Worm (Caenorhabditis elegans) whole organism, L4 larva: ENCODE data around the gene bcs-1.

Experiments
- F49E8.2 ChIP-seq: sonication (generic microtip); optimal IDR thresholded peaks from 2 replicates; lab custom pipeline; 2016; ENCODE audit warnings: missing compliant biosample characterization, mild to moderate bottlenecking, missing genetic modification characterization, borderline replicate concordance
- ZK546.5 ChIP-seq, 2 experiments: sonication (generic microtip); optimal IDR thresholded peaks; 2 replicates each; lab custom pipeline; 2017; ENCODE audit warnings: missing biosample characterization in 2 of 2, missing genetic modification characterization in 2 of 2
- aly-2 ChIP-seq: sonication (generic microtip); optimal IDR thresholded peaks from 2 replicates; lab custom pipeline; 2018; ENCODE audit warnings: missing biosample characterization, missing genetic modification characterization
- daf-8 ChIP-seq: fragments of 200-800 bp; sonication (Bioruptor generic); IDR thresholded peaks from 2 replicates; pipeline ENCODE4 v1.3.6; 2022; ENCODE audit warnings: missing genetic modification characterization, missing compliant biosample characterization
- dmd-6 ChIP-seq: fragments of 200-800 bp; sonication (Bioruptor generic); IDR thresholded peaks from 2 replicates; pipeline ENCODE4 v1.3.6; 2022; ENCODE audit warnings: missing genetic modification reagents, missing genetic modification characterization, missing compliant biosample characterization
- fkh-10 ChIP-seq: fragments of 150-350 bp; optimal IDR thresholded peaks from 2 replicates; lab custom pipeline; 2014; ENCODE audit warnings: missing biosample characterization, missing genetic modification reagents, missing genetic modification characterization
- lin-29 ChIP-seq: fragments of 200-800 bp; sonication (Bioruptor generic); IDR thresholded peaks from 2 replicates; pipeline ENCODE4 v1.3.6; 2022; ENCODE audit warnings: missing genetic modification reagents, missing genetic modification characterization, missing compliant biosample characterization
- mdl-1 ChIP-seq, 2 experiments: fragments of 150-350 bp in 1 of 2; sonication (generic microtip) in 1 of 2; optimal IDR thresholded peaks; 2 replicates each; lab custom pipeline; 2014 to 2017; ENCODE audit warnings: missing biosample characterization in 2 of 2, missing genetic modification characterization in 2 of 2
- nhr-11 ChIP-seq: fragments of 150-350 bp; optimal IDR thresholded peaks from 2 replicates; lab custom pipeline; 2014; ENCODE audit warnings: missing biosample characterization, missing genetic modification characterization
- nhr-77 ChIP-seq: fragments of 150-350 bp; optimal IDR thresholded peaks from 2 replicates; lab custom pipeline; 2014; ENCODE audit warnings: missing biosample characterization, missing genetic modification characterization
- tag-97 ChIP-seq: fragments of 200-800 bp; sonication (Bioruptor generic); IDR thresholded peaks from 2 replicates; pipeline ENCODE4 v1.3.6; 2022; ENCODE audit warnings: missing genetic modification characterization, missing compliant biosample characterization

DNA sequence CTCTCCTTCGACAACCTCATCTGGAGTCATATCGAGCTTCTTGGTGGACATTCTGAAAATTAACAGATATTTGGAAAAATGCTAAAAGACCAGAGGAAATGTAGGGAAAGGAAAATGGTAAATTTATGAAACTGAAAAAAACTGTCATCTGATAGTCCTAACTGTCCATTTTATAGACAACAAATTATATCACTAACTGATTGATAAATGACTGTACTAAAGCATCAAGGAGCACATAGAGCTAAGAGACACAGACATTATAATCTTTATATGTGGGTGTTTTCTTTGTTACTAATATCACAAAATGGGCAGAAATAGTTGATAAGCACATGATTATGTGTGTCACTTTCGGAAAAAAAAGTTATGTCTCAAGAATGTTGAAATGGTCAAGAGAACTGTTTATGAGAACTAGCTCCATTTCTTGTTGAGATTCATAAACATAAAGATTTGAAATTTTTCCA, 4.0 kb upstream of the bcs-1 start, which contains the start of gene F54C9.3:
- peak; percentile 92 for TF ChIP-seq dmd-6 (GFP tag; lab: Robert Waterston, UW)
- TF ChIP-seq lin-29 (GFP tag; lab: Robert Waterston, UW): no peak
- no peak for TF ChIP-seq mdl-1 (tag; optimal IDR thresholded peaks at IDR 0.05; lab: Kevin White, UChicago)
- TF ChIP-seq nhr-11: no peak
- TF ChIP-seq fkh-10: no peak
- TF ChIP-seq ZK546.5 (tag; optimal IDR thresholded peaks at IDR 0.05; lab: Kevin White, UChicago): no peak
- TF ChIP-seq aly-2 (tag; lab: Kevin White, UChicago): no peak
- TF ChIP-seq nhr-77 (tag; lab: Kevin White, UChicago): peak; percentile 93
- no peak for TF ChIP-seq daf-8 (GFP tag; lab: Robert Waterston, UW)
- no peak for TF ChIP-seq tag-97 (GFP tag; lab: Robert Waterston, UW)
- no peak for TF ChIP-seq F49E8.2 (tag; lab: Kevin White, UChicago)
